Worm (Caenorhabditis elegans) whole organism, L3 larva: ENCODE data around the gene fbxb-29.

Experiments used
- elt-3 ChIP-seq, 3 experiments: fragments of 150-350 bp in 1 of 3; sonication (generic microtip) in 2 of 3; optimal IDR thresholded peaks; 2 replicates in 2 of 3; 4 replicates in 1 of 3; lab custom pipeline; 2014 to 2017; ENCODE audit warnings: missing biosample characterization in 3 of 3, missing genetic modification characterization in 3 of 3
- skn-1 ChIP-seq: fragments of 150-350 bp; optimal IDR thresholded peaks from 2 replicates; lab custom pipeline; 2014; ENCODE audit warnings: missing biosample characterization, missing genetic modification characterization

ce11 chrII:961961-962360 is 37.4 kb downstream of the fbxb-29 start, which contains the start of gene C32B5.13:
- TF ChIP-seq elt-3 (tag; optimal IDR thresholded peaks at IDR 0.05; lab: Kevin White, UChicago), result no peak
- no peak for TF ChIP-seq skn-1 (tag; lab: Kevin White, UChicago)
